Worm (Caenorhabditis elegans): ENCODE measurements around the gene mgl-3.

mgl-3 gene

DNA sequence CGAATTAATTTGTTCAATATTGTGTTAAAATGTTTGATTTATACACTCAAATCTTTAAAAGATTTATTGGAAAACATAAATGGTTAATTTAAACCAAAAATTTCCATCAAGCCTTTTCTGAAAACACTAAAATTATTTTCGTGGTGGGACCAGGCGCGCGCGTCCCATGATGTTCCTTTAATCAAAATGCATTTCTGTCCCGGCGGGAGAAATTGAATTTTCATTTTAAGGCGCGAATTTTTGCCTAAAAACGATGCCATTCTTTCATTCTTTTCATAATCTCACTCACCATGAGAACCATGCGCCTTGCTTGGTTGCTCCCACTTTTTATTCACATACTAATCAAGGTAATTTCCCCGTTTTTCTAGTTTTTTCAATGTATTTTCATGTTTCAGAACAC is 30.9 kb downstream of the mgl-3 start, which contains the start of gene rme-2 (continued):
- TF ChIP-seq T07F8.4 (tag; optimal IDR thresholded peaks at IDR 0.05) (no peak), K12H6.12 (tag; optimal IDR thresholded peaks at IDR 0.05) (no peak), repo-1 (tag; optimal IDR thresholded peaks at IDR 0.05) (no peak), nhr-179 (tag; optimal IDR thresholded peaks at IDR 0.05) (no peak), lag-1 (GFP tag; IDR thresholded peaks at IDR 0.05) (no peak), akir-1 (GFP tag; optimal IDR thresholded peaks at IDR 0.05) (no peak), snpc-3.4 (tag; optimal IDR thresholded peaks at IDR 0.05) (peak; percentile 91), F37B4.10 (GFP tag; IDR thresholded peaks at IDR 0.05) (no peak), sptf-2 (GFP tag; optimal IDR thresholded peaks at IDR 0.05) (no peak), lin-26 (GFP tag; IDR thresholded peaks at IDR 0.05) (no peak), cebp-2 (GFP tag; IDR thresholded peaks at IDR 0.05) (no peak), somi-1 (GFP tag; optimal IDR thresholded peaks at IDR 0.05) (no peak), unc-130 (GFP tag; optimal IDR thresholded peaks at IDR 0.05) (peak; percentile 76), xnd-1 (tag; optimal IDR thresholded peaks at IDR 0.05) (peak; percentile 98), T26A5.8 (tag; optimal IDR thresholded peaks at IDR 0.05) (no peak), snpc-4 (GFP tag; optimal IDR thresholded peaks at IDR 0.05) (peak; percentile 87), snpc-4 (tag; optimal IDR thresholded peaks at IDR 0.05) (peak; percentile 54 to 94 (median 92)), nfyb-1 (GFP tag; IDR thresholded peaks at IDR 0.05) (peak; percentile 50; the same call in 1 of the 2 replicates), nfya-2 (GFP tag; IDR thresholded peaks at IDR 0.05) (no peak), ceh-40 (GFP tag; IDR thresholded peaks at IDR 0.05) (no peak), F57A8.1 (GFP tag; optimal IDR thresholded peaks at IDR 0.05) (no peak), tbp1 (GFP tag; optimal IDR thresholded peaks at IDR 0.05) (peak; percentile 67), C06A6.2 (GFP tag; conservative IDR thresholded peaks at IDR 0.05) (no peak), attf-3 (GFP tag; conservative IDR thresholded peaks at IDR 0.05) (peak; percentile 49; the same call in 1 of the 2 replicates), nhr-120 (GFP tag; IDR thresholded peaks at IDR 0.05) (no peak), let-526 (GFP tag; IDR thresholded peaks at IDR 0.05) (no peak), unc-62 (GFP tag; optimal IDR thresholded peaks at IDR 0.05) (no peak), ceh-79 (tag; optimal IDR thresholded peaks at IDR 0.05) (no peak), B0035.1 (tag; optimal IDR thresholded peaks at IDR 0.05) (no peak), F52B5.7 (tag; optimal IDR thresholded peaks at IDR 0.05) (no peak), attf-6 (GFP tag; IDR thresholded peaks at IDR 0.05) (peak; percentile 83), ztf-28 (GFP tag; IDR thresholded peaks at IDR 0.05) (0 out of 2 replicates have a peak, but pooled peaks have one; percentile 36), ceh-100 (GFP tag; IDR thresholded peaks at IDR 0.05) (no peak), die-1 (tag; optimal IDR thresholded peaks at IDR 0.05) (no peak), lsy-27 (tag; optimal IDR thresholded peaks at IDR 0.05; ENCODE audit: borderline replicate concordance, insufficient read depth) (no peak), F33H1.4 (GFP tag; IDR thresholded peaks at IDR 0.05) (peak; percentile 97), rcor-1 (GFP tag; IDR thresholded peaks at IDR 0.05) (peak; percentile 80), lin-35 (GFP tag; optimal IDR thresholded peaks at IDR 0.05) (peak in 1 of 3 experiments; percentile 82), zim-3 (tag; optimal IDR thresholded peaks at IDR 0.05) (no peak), rec-8 (tag; optimal IDR thresholded peaks at IDR 0.05) (no peak)

DNA sequence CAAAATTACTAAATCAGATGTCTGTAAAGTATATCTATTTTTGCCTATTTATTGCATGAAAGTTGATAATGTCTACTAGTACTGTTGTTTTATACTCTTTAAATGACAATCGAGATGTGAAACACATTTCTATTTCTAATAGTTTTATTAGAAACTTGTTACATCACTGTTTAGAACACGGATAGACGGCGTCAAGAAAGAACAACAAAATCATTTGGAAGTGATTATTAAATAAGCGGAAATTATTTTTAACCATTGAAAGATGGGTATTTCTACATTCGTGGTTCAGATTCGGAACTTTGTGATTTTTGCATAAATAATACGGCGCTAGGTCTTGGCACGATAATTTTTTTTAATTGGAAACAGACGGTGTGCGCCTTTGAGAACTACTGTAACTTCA is 34.3 kb downstream of the mgl-3 start:
- TF ChIP-seq attf-6 (GFP tag; IDR thresholded peaks at IDR 0.05) = peak; percentile 85
- TF ChIP-seq madf-8 (GFP tag; conservative IDR thresholded peaks at IDR 0.05) = 0 out of 2 replicates have a peak, but pooled peaks have one; percentile 30
- no peak for TF ChIP-seq ZK185.1 (tag; optimal IDR thresholded peaks at IDR 0.05; ENCODE audit: poor library complexity, severe bottlenecking)
- TF ChIP-seq cebp-2 (GFP tag; IDR thresholded peaks at IDR 0.05) = no peak
- TF ChIP-seq Y95B8A.8 (GFP tag; IDR thresholded peaks at IDR 0.05) = 0 out of 2 replicates have a peak, but pooled peaks have one; percentile 60
- peak; percentile 28 for TF ChIP-seq snpc-1.1 (tag; optimal IDR thresholded peaks at IDR 0.05; ENCODE audit: insufficient read depth)
- TF ChIP-seq F37B4.10 (GFP tag; IDR thresholded peaks at IDR 0.05) = no peak
- TF ChIP-seq rec-8 (tag; optimal IDR thresholded peaks at IDR 0.05) = no peak
- no peak for TF ChIP-seq B0261.1 (tag; optimal IDR thresholded peaks at IDR 0.05)
- TF ChIP-seq F33H1.4 (GFP tag; IDR thresholded peaks at IDR 0.05) = peak; percentile 55
- TF ChIP-seq mel-28 (tag; optimal IDR thresholded peaks at IDR 0.05; ENCODE audit: borderline replicate concordance) = no peak
- TF ChIP-seq ceh-27 (GFP tag; optimal IDR thresholded peaks at IDR 0.05) = no peak
- TF ChIP-seq snpc-1.3 (tag; optimal IDR thresholded peaks at IDR 0.05; ENCODE audit: insufficient read depth) = peak; percentile 67
- TF ChIP-seq F39B2.1 (GFP tag; IDR thresholded peaks at IDR 0.05) = no peak; the same call in 1 of the 2 replicates
